Fruit fly (Drosophila melanogaster) whole organism, embryonic: ENCODE results near the gene CG2021.

ENCODE experiments used
- CG11398 ChIP-seq: fragments of 200-800 bp; sonication (Bioruptor generic); optimal IDR thresholded peaks from 2 replicates; lab custom pipeline; 2016; ENCODE audit warnings: missing biosample characterization, missing genetic modification characterization
- Mad ChIP-seq: fragments of 200-800 bp; sonication (Bioruptor generic); optimal IDR thresholded peaks from 2 replicates; lab custom pipeline; 2016; ENCODE audit warnings: missing biosample characterization, missing genetic modification characterization
- grau ChIP-seq: fragments of 200-800 bp; optimal IDR thresholded peaks from 3 replicates; lab custom pipeline; 2019; ENCODE audit warnings: missing biosample characterization, mild to moderate bottlenecking, missing genetic modification characterization, moderate library complexity
- gro ChIP-seq: fragments of 200-800 bp; sonication (Bioruptor generic); optimal IDR thresholded peaks from 2 replicates; lab custom pipeline; 2016; ENCODE audit warnings: missing biosample characterization, missing genetic modification characterization
- jigr1 ChIP-seq: fragments of 200-800 bp; sonication (Bioruptor generic); IDR thresholded peaks from 3 replicates; pipeline ENCODE4 v1.3.6; 2022; ENCODE audit warnings: missing biosample characterization, missing genetic modification characterization
- klu ChIP-seq: fragments of 200-800 bp; sonication (Bioruptor generic); IDR thresholded peaks from 2 replicates; pipeline ENCODE4 v1.3.6; 2022; ENCODE audit warnings: missing biosample characterization, missing genetic modification characterization

DNA sequence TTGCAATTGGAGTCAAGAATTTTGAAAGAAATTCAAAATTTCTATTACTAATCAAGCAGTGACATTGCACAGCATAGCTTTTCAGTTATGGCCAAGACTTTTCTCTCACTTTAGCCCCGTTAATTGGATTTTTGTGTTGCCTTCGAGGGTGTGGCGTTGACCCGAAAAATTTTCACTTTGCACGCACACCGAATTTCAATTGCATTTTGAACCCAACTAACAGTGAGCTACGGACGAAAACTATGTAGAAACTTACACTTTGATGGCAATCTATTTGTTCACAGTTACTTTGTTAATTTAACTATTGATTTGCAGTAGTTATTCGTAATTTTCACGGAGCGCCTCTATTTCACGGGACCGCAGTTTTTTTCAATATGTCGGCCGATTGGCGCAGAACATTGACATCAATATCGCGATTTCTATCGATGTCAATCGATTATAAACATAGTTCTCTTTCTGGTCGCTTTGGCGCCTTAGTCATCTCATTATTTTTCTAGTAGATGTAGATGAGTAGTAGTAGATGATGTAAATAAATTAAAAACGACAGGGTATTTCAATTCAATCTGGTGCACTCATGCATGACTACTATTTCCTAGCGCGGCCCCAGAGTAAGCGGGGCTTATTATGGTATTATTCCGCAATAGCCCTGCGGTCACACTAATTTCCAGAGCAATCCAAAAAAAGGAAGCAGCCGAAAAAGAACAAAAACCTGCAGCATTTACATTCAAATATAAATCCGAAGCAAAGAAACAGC is 17.9 kb upstream of the CG2021 start, which contains the start of the genes alpha-Spec, dlt and Cdc37:
- TF ChIP-seq CG11398 (GFP tag; lab: Kevin White, UChicago) (no peak), klu (no peak), grau (tag; lab: Kevin White, UChicago) (peak; percentile 48), gro (GFP tag; lab: Kevin White, UChicago) (peak; percentile 61), Mad (no peak), jigr1 (GFP tag; lab: Robert Waterston, UW) (no peak)
